Worm (Caenorhabditis elegans) whole organism, mixed stage, embryonic: ENCODE data around the gene nduv-2.

ENCODE experiments used
- lin-13 ChIP-seq: fragments of 150-350 bp; optimal IDR thresholded peaks from 2 replicates; lab custom pipeline; 2014; ENCODE audit warnings: missing biosample characterization, missing genetic modification characterization
- lsy-2 ChIP-seq: fragments of 150-350 bp; optimal IDR thresholded peaks from 2 replicates; lab custom pipeline; 2014; ENCODE audit warnings: missing biosample characterization, missing genetic modification characterization
- nhr-237 ChIP-seq: fragments of 150-350 bp; optimal IDR thresholded peaks from 2 replicates; lab custom pipeline; 2014; ENCODE audit warnings: missing biosample characterization, missing genetic modification characterization

- TF ChIP-seq lin-13 (tag; lab: Kevin White, UChicago) (no peak), nhr-237 (tag; lab: Kevin White, UChicago) (no peak), lsy-2 (tag; lab: Kevin White, UChicago) (no peak)
Observed at ce11 chrV:13666460-13666859, 41.1 kb upstream of the nduv-2 start.
